Worm (Caenorhabditis elegans) whole organism, L2 larva: ENCODE results near the gene cex-1.

ENCODE experiments used
- aly-2 ChIP-seq: fragments of 150-350 bp; optimal IDR thresholded peaks from 2 replicates; lab custom pipeline; 2014; ENCODE audit warnings: missing biosample characterization, missing genetic modification characterization
- ceh-82 ChIP-seq: fragments of 150-350 bp; optimal IDR thresholded peaks from 2 replicates; lab custom pipeline; 2014; ENCODE audit warnings: missing biosample characterization, missing genetic modification characterization
- egl-27 ChIP-seq: sonication (generic microtip); optimal IDR thresholded peaks from 3 replicates; lab custom pipeline; 2017; ENCODE audit warnings: missing biosample characterization, missing genetic modification reagents, missing genetic modification characterization
- elt-3 ChIP-seq: sonication (generic microtip); optimal IDR thresholded peaks from 2 replicates; lab custom pipeline; 2017; ENCODE audit warnings: missing biosample characterization, missing genetic modification characterization
- lin-13 ChIP-seq: fragments of 150-350 bp; optimal IDR thresholded peaks from 2 replicates; lab custom pipeline; 2014; ENCODE audit warnings: missing biosample characterization, missing genetic modification reagents, missing genetic modification characterization
- nhr-10 ChIP-seq: sonication (generic microtip); optimal IDR thresholded peaks from 2 replicates; lab custom pipeline; 2017; ENCODE audit warnings: missing biosample characterization, missing genetic modification characterization
- nhr-21 ChIP-seq: fragments of 150-350 bp; optimal IDR thresholded peaks from 2 replicates; lab custom pipeline; 2014; ENCODE audit warnings: missing biosample characterization, missing genetic modification characterization
- nhr-77 ChIP-seq: fragments of 150-350 bp; optimal IDR thresholded peaks from 2 replicates; lab custom pipeline; 2014; ENCODE audit warnings: missing biosample characterization, missing genetic modification characterization
- sma-3 ChIP-seq: sonication (generic microtip); optimal IDR thresholded peaks from 2 replicates; lab custom pipeline; 2016; ENCODE audit warnings: missing genetic modification reagents, missing genetic modification characterization, missing compliant biosample characterization
- unc-55 ChIP-seq: fragments of 150-350 bp; sonication (generic microtip); optimal IDR thresholded peaks from 3 replicates; lab custom pipeline; 2014; ENCODE audit warnings: missing biosample characterization, missing genetic modification reagents, missing genetic modification characterization
- unc-62 ChIP-seq: fragments of 150-350 bp; optimal IDR thresholded peaks from 2 replicates; lab custom pipeline; 2014; ENCODE audit warnings: missing biosample characterization, missing genetic modification reagents, missing genetic modification characterization

DNA sequence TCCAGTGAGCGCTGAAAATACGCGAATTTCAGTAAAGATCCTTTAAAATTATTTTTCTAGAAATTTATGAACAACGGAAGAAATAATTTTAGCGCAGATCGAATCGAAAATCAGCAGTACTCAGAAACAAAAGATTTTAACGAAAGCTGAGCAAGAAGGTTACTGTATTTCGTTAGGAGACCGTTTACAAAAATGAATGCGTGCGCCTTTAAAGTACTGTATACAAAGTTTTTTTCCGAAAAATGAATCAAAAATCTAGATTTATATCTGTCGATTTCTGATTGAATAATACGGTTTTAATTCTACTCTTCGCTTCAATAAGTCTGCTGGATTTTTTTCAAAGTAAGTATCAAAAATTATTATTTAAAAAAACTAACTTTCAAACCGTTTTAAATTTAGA, 33.4 kb upstream of the cex-1 start, which contains the start of the genes EEED8.14 and EEED8.3:
- TF ChIP-seq aly-2 (tag; lab: Kevin White, UChicago) (no peak), egl-27 (no peak), nhr-21 (tag; lab: Kevin White, UChicago) (no peak), nhr-77 (no peak), elt-3 (tag; lab: Kevin White, UChicago) (no peak), sma-3 (no peak), nhr-10 (no peak), unc-55 (no peak), unc-62 (no peak), lin-13 (GFP tag; lab: Kevin White, UChicago) (no peak), ceh-82 (tag; lab: Kevin White, UChicago) (no peak)
